Worm (Caenorhabditis elegans): ENCODE results near the gene gba-4.

The gba-4 gene

DNA sequence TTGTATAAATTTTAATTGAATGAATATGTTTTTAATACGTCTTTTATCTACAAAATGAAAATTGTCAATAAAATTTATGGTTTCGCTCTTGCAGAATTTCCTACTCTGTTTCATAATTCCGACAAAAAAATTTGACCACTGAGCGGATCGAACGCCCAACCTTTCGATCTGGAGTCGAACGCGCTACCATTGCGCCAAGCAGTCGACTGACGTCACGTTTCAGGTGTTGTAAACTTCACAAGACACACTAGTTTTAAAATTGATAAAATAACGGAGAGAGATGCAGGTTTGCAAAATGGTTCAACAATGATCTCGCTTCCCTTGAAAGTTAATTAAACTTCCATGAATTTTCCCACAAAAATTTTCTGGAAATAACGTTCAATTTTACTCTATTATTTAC lies 6.5 kb downstream of the gba-4 start:
- TF ChIP-seq scrt-1 (GFP tag; IDR thresholded peaks at IDR 0.05), result no peak
- TF ChIP-seq ceh-36 (tag; optimal IDR thresholded peaks at IDR 0.05), result no peak
- no peak for TF ChIP-seq tbx-11 (GFP tag; IDR thresholded peaks at IDR 0.05)
- TF ChIP-seq aly-1 (tag; optimal IDR thresholded peaks at IDR 0.05), result no peak
- TF ChIP-seq sea-1 (GFP tag; conservative IDR thresholded peaks at IDR 0.05), result no peak
- TF ChIP-seq tbx-37 (GFP tag; conservative IDR thresholded peaks at IDR 0.05), result no peak
- TF ChIP-seq hmbx-1 (tag; optimal IDR thresholded peaks at IDR 0.05), result no peak
- no peak for TF ChIP-seq ets-7 (tag; optimal IDR thresholded peaks at IDR 0.05)
- no peak for TF ChIP-seq F13C5.2 (tag; optimal IDR thresholded peaks at IDR 0.05)

DNA sequence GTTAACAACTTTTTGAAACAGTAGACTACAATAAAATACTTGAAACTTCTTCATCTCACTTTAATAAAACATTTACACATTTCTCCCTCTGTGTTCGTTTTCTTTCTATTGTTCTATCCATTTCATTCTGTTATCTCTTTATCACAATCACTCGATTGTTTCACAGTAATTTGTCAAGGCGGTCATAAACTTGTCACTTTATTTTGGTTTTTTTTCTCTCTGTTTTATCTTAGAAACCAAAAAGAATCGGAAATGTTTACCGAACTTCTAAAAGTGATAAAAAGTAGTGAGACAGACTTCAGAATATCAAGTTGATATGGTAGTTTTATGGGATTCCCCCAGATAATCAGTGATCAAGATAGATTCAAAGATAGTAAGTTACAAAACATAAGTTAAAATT lies 11.4 kb downstream of the gba-4 start, which contains the start of gene Y4C6B.2:
Gene Y4C6B.2 (plus strand): TSS at position 320 of the 400 bp plus-strand sequence.
- TF ChIP-seq scrt-1 (GFP tag; IDR thresholded peaks at IDR 0.05) (no peak), hnd-1 (tag; optimal IDR thresholded peaks at IDR 0.05) (no peak), tbx-37 (GFP tag; conservative IDR thresholded peaks at IDR 0.05) (no peak), aly-1 (tag; optimal IDR thresholded peaks at IDR 0.05) (no peak)

DNA sequence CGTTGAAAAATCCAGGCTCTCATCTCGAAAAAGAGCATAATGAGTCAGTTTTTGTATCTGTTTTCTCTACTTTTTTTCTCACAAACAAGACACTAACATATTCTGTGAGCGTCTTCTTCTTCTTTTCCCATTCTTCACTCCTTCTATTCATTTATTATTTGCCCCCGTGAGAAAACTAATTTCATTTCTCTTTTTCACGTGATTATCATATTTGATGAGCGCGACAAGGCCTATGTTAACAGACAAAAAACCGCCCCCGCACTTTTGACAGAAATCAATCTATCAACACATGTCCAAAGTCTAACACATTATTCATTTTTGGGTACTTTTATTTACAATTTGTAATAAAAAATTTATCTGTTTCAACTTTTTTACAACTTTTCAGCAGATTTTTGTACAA lies 13.0 kb downstream of the gba-4 start:
- no peak for TF ChIP-seq B0310.2 (tag; optimal IDR thresholded peaks at IDR 0.05)
- TF ChIP-seq tbx-37 (GFP tag; conservative IDR thresholded peaks at IDR 0.05), result no peak
- no peak for TF ChIP-seq tbx-11 (GFP tag; IDR thresholded peaks at IDR 0.05)
- TF ChIP-seq flt-1 (GFP tag; IDR thresholded peaks at IDR 0.05), result no peak
- TF ChIP-seq hmbx-1 (tag; optimal IDR thresholded peaks at IDR 0.05), result no peak
- no peak for TF ChIP-seq ceh-13 (GFP tag; optimal IDR thresholded peaks at IDR 0.05)
- TF ChIP-seq F13C5.2 (tag; optimal IDR thresholded peaks at IDR 0.05), result no peak
- TF ChIP-seq aly-1 (tag; optimal IDR thresholded peaks at IDR 0.05), result no peak
- TF ChIP-seq ceh-36 (tag; optimal IDR thresholded peaks at IDR 0.05), result no peak
- TF ChIP-seq ama-1 (optimal IDR thresholded peaks at IDR 0.05), result no peak
- TF ChIP-seq hnd-1 (tag; optimal IDR thresholded peaks at IDR 0.05), result no peak

DNA sequence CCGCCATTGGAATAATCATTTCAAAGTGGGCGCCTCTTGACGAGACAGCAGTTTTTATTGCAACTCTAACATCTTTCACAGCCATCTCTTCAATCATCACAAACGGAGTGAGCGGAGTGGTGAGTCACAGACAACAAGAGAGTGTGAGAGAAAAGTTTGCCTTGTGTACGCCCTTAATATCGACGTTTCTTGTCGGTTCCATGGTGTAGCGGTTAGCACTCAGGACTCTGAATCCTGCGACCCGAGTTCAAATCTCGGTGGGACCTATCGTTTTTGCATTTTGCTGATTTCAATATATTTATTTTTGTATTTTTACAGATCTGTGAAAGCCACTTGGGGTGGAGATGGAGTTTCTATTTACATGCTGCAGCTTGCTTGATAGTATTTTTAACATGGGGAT lies 16.2 kb downstream of the gba-4 start:
- TF ChIP-seq tbx-11 (GFP tag; IDR thresholded peaks at IDR 0.05) (peak; percentile 72), aly-1 (tag; optimal IDR thresholded peaks at IDR 0.05) (no peak), hnd-1 (tag; optimal IDR thresholded peaks at IDR 0.05) (peak; percentile 57), ceh-36 (tag; optimal IDR thresholded peaks at IDR 0.05) (no peak), scrt-1 (GFP tag; IDR thresholded peaks at IDR 0.05) (no peak; the same call in none of the 2 replicates), ceh-13 (GFP tag; optimal IDR thresholded peaks at IDR 0.05) (no peak), ama-1 (optimal IDR thresholded peaks at IDR 0.05) (no peak), sea-1 (GFP tag; conservative IDR thresholded peaks at IDR 0.05) (no peak), ets-7 (tag; optimal IDR thresholded peaks at IDR 0.05) (peak; percentile 19), tra-4 (tag; optimal IDR thresholded peaks at IDR 0.05) (no peak), tbx-37 (GFP tag; conservative IDR thresholded peaks at IDR 0.05) (peak; percentile 57; the same call in 1 of the 2 replicates), hmbx-1 (tag; optimal IDR thresholded peaks at IDR 0.05) (no peak), F13C5.2 (tag; optimal IDR thresholded peaks at IDR 0.05) (peak; percentile 65), hmg-4 (GFP tag; optimal IDR thresholded peaks at IDR 0.05) (no peak), B0310.2 (tag; optimal IDR thresholded peaks at IDR 0.05) (peak; percentile 6), pes-1 (GFP tag; IDR thresholded peaks at IDR 0.05) (peak; percentile 85; the same call in 1 of the 2 replicates), flt-1 (GFP tag; IDR thresholded peaks at IDR 0.05) (0 out of 2 replicates have a peak, but pooled peaks have one; percentile 66)

DNA sequence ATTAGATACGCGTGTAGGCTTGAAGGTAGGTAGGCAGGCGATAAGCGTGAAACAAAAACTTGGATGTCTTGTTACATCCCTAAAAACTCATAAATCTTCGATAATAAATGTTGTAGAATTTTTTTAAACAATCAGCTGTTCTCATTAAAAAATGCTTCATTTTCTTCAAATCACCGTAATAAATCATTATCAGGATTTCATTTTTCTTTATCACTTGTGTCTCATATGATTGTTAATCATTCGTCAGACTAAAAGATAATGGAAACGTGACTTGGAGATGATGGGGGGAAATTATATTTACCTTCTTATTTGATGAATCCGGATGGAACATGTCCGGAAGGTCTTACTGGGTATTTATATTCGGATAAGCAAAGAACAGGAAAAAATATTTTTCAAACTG lies 17.2 kb downstream of the gba-4 start:
- TF ChIP-seq ets-7 (tag; optimal IDR thresholded peaks at IDR 0.05) (no peak), F13C5.2 (tag; optimal IDR thresholded peaks at IDR 0.05) (no peak), hmbx-1 (tag; optimal IDR thresholded peaks at IDR 0.05) (no peak)

DNA sequence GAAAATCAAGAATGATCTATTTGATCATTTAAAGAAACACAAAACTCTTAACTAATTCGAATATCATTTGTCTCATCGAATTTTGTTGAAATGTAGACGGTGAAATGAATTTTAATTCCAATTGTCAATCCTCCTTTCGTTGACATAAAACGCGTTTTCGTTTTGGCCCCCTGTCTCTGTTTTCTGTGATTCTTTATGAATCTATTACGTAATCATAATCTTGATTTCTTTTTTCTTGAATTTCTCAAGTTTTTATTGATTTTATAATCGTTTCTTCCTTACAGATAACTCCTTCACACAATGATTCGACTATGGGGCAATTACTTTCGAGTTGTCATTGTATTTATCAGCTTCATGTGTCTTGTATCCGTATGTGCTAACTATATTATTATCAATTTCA lies 18.5 kb downstream of the gba-4 start, which contains the start of gene Y4C6B.3:
Gene Y4C6B.3 (plus strand): TSS at position 301 of the 400 bp plus-strand sequence.
- TF ChIP-seq tbx-11 (GFP tag; IDR thresholded peaks at IDR 0.05), result no peak
- no peak for TF ChIP-seq F13C5.2 (tag; optimal IDR thresholded peaks at IDR 0.05)
- TF ChIP-seq tra-4 (tag; optimal IDR thresholded peaks at IDR 0.05), result no peak
- no peak for TF ChIP-seq ceh-13 (GFP tag; optimal IDR thresholded peaks at IDR 0.05)
- no peak for TF ChIP-seq sea-1 (GFP tag; conservative IDR thresholded peaks at IDR 0.05)
- no peak for TF ChIP-seq B0310.2 (tag; optimal IDR thresholded peaks at IDR 0.05)
- TF ChIP-seq flt-1 (GFP tag; IDR thresholded peaks at IDR 0.05), result no peak
- TF ChIP-seq ets-7 (tag; optimal IDR thresholded peaks at IDR 0.05), result no peak
- no peak for TF ChIP-seq pes-1 (GFP tag; IDR thresholded peaks at IDR 0.05)
- no peak for TF ChIP-seq ama-1 (optimal IDR thresholded peaks at IDR 0.05)
- TF ChIP-seq aly-1 (tag; optimal IDR thresholded peaks at IDR 0.05), result no peak
- no peak for TF ChIP-seq hmbx-1 (tag; optimal IDR thresholded peaks at IDR 0.05)
- TF ChIP-seq tbx-37 (GFP tag; conservative IDR thresholded peaks at IDR 0.05), result no peak

DNA sequence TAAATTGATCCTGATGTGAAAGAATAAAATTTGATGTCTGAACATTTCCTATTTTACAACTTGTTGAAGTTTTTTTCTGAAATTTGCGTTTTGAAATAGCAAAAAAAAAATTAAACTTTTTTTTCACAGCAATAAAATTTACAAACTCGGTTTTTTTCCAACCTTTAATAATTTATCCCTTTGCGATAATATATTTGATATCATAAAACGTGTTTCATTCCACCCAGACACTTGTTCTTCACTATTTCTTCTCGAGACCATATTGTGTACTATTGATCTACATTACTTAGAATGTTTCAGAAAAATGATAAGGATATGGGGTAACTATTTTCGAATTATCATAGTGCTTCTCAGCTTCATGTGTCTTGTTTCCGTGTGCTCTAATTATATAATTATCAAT lies 24.6 kb downstream of the gba-4 start, which contains the start of gene Y4C6B.4:
Gene Y4C6B.4 (plus strand): TSS at position 301 of the 400 bp plus-strand sequence.
- no peak for TF ChIP-seq hnd-1 (tag; optimal IDR thresholded peaks at IDR 0.05)
- TF ChIP-seq aly-1 (tag; optimal IDR thresholded peaks at IDR 0.05), result no peak
- no peak for TF ChIP-seq pes-1 (GFP tag; IDR thresholded peaks at IDR 0.05)
- TF ChIP-seq flt-1 (GFP tag; IDR thresholded peaks at IDR 0.05), result no peak
- no peak for TF ChIP-seq hmg-4 (GFP tag; optimal IDR thresholded peaks at IDR 0.05)
- no peak for TF ChIP-seq ama-1 (optimal IDR thresholded peaks at IDR 0.05)
- no peak for TF ChIP-seq F13C5.2 (tag; optimal IDR thresholded peaks at IDR 0.05)
- TF ChIP-seq scrt-1 (GFP tag; IDR thresholded peaks at IDR 0.05), result no peak
- TF ChIP-seq B0310.2 (tag; optimal IDR thresholded peaks at IDR 0.05), result no peak
- no peak for TF ChIP-seq tbx-11 (GFP tag; IDR thresholded peaks at IDR 0.05)
- no peak for TF ChIP-seq hmbx-1 (tag; optimal IDR thresholded peaks at IDR 0.05)

DNA sequence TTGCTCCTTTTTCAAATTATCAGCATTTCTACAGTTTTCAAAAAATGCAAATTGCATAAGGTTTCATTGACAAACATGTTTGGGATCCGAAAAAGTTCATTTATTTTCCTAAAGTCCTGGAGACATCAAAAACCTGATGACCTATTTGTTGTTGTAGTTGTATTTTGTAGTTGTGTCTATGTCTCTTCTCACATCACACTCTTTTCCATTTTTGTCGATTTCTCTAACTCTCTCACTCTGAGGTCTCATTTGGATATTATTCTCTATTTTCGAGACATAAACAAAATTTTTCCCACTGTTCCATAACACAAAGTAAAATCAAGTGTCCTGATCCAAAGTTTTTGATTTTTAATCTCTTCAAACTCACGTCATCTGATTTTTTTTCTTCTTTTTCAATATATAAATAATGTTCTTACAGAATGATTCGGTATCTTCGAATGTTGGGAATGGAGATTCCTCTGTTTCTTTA lies 31.8 kb downstream of the gba-4 start, which contains the start of gene slc-46A:
Gene slc-46A (plus strand): TSS at position 419 of the 469 bp plus-strand sequence.
- TF ChIP-seq aly-1 (tag; optimal IDR thresholded peaks at IDR 0.05) (no peak), flt-1 (GFP tag; IDR thresholded peaks at IDR 0.05) (no peak)
